Worm (Caenorhabditis elegans) whole organism, L3 larva: Measurements from ENCODE around the gene asp-19.
A peak's percentile ranks its signal among the peaks of the same experiment; 100 is the strongest.

Experiments
- R02D3.7 ChIP-seq: fragments of 150-350 bp; optimal IDR thresholded peaks from 2 replicates; lab custom pipeline; 2014; ENCODE audit warnings: missing biosample characterization, missing genetic modification characterization
- ZK546.5 ChIP-seq: sonication (generic microtip); optimal IDR thresholded peaks from 2 replicates; lab custom pipeline; 2017; ENCODE audit warnings: missing biosample characterization, missing genetic modification characterization
- aly-2 ChIP-seq: fragments of 150-350 bp; optimal IDR thresholded peaks from 2 replicates; lab custom pipeline; 2014; ENCODE audit warnings: missing biosample characterization, missing genetic modification characterization
- ama-1 ChIP-seq: fragments of 150-350 bp; optimal IDR thresholded peaks from 2 replicates; lab custom pipeline; 2018
- ceh-28 ChIP-seq: fragments of 150-350 bp; optimal IDR thresholded peaks from 2 replicates; lab custom pipeline; 2014; ENCODE audit warnings: missing biosample characterization, missing genetic modification reagents, missing genetic modification characterization
- ceh-9 ChIP-seq: sonication (generic microtip); optimal IDR thresholded peaks from 2 replicates; lab custom pipeline; 2018; ENCODE audit warnings: missing biosample characterization, missing genetic modification characterization
- daf-12 ChIP-seq: fragments of 150-350 bp; optimal IDR thresholded peaks from 2 replicates; lab custom pipeline; 2014; ENCODE audit warnings: missing biosample characterization, missing genetic modification reagents, missing genetic modification characterization
- egl-27 ChIP-seq: sonication (generic microtip); optimal IDR thresholded peaks from 4 replicates; lab custom pipeline; 2017; ENCODE audit warnings: missing biosample characterization, missing genetic modification reagents, missing genetic modification characterization
- egl-5 ChIP-seq: fragments of 150-350 bp; optimal IDR thresholded peaks from 2 replicates; lab custom pipeline; 2017; ENCODE audit warnings: missing biosample characterization, missing genetic modification reagents, missing genetic modification characterization, inconsistent platforms
- elt-1 ChIP-seq: fragments of 150-350 bp; optimal IDR thresholded peaks from 2 replicates; lab custom pipeline; 2014; ENCODE audit warnings: missing biosample characterization, missing genetic modification characterization
- elt-2 ChIP-seq: sonication (generic microtip); optimal IDR thresholded peaks from 2 replicates; lab custom pipeline; 2016; ENCODE audit warnings: missing genetic modification reagents, mild to moderate bottlenecking, missing genetic modification characterization, missing compliant biosample characterization
- eor-1 ChIP-seq, 2 experiments: fragments of 150-350 bp; optimal IDR thresholded peaks; 2 replicates each; lab custom pipeline; 2014 to 2018; ENCODE audit warnings: missing biosample characterization in 2 of 2, missing genetic modification characterization in 2 of 2
- fkh-10 ChIP-seq: sonication (generic microtip); optimal IDR thresholded peaks from 2 replicates; lab custom pipeline; 2017; ENCODE audit warnings: missing biosample characterization, missing genetic modification reagents, missing genetic modification characterization
- fkh-2 ChIP-seq: fragments of 150-350 bp; optimal IDR thresholded peaks from 2 replicates; lab custom pipeline; 2014; ENCODE audit warnings: missing biosample characterization, missing genetic modification reagents, missing genetic modification characterization
- hmg-11 ChIP-seq: sonication (generic microtip); optimal IDR thresholded peaks from 2 replicates; lab custom pipeline; 2016; ENCODE audit warnings: missing genetic modification characterization, missing compliant biosample characterization
- jun-1 ChIP-seq: fragments of 150-350 bp; optimal IDR thresholded peaks from 2 replicates; lab custom pipeline; 2014; ENCODE audit warnings: missing biosample characterization, missing genetic modification reagents, missing genetic modification characterization
- lin-39 ChIP-seq: fragments of 150-350 bp; optimal IDR thresholded peaks from 2 replicates; lab custom pipeline; 2018; ENCODE audit warnings: missing biosample characterization, missing genetic modification reagents, missing genetic modification characterization
- lsy-12 ChIP-seq: sonication (generic microtip); optimal IDR thresholded peaks from 2 replicates; lab custom pipeline; 2016; ENCODE audit warnings: mild to moderate bottlenecking, missing genetic modification characterization, missing compliant biosample characterization
- nfya-1 ChIP-seq: sonication (generic microtip); optimal IDR thresholded peaks from 2 replicates; lab custom pipeline; 2017; ENCODE audit warnings: missing genetic modification characterization, mild to moderate bottlenecking, missing compliant biosample characterization, antibody characterized with exemption, moderate library complexity; ENCODE audit not compliant: insufficient read depth
- nhr-11 ChIP-seq: fragments of 150-350 bp; optimal IDR thresholded peaks from 2 replicates; lab custom pipeline; 2014; ENCODE audit warnings: missing biosample characterization, missing genetic modification characterization
- nhr-12 ChIP-seq: fragments of 150-350 bp; optimal IDR thresholded peaks from 2 replicates; lab custom pipeline; 2014; ENCODE audit warnings: missing biosample characterization, missing genetic modification characterization
- nhr-23 ChIP-seq: fragments of 150-350 bp; optimal IDR thresholded peaks from 2 replicates; lab custom pipeline; 2014; ENCODE audit warnings: missing biosample characterization, missing genetic modification reagents, missing genetic modification characterization
- nhr-237 ChIP-seq: fragments of 150-350 bp; optimal IDR thresholded peaks from 2 replicates; lab custom pipeline; 2014; ENCODE audit warnings: missing biosample characterization, missing genetic modification characterization
- nhr-25 ChIP-seq: sonication (generic microtip); optimal IDR thresholded peaks from 2 replicates; lab custom pipeline; 2017; ENCODE audit warnings: missing biosample characterization, missing genetic modification characterization
- nhr-43 ChIP-seq: sonication (generic microtip); optimal IDR thresholded peaks from 2 replicates; lab custom pipeline; 2016; ENCODE audit warnings: mild to moderate bottlenecking, missing genetic modification characterization, missing compliant biosample characterization; ENCODE audit not compliant: poor library complexity, severe bottlenecking
- nhr-67 ChIP-seq: fragments of 150-350 bp; optimal IDR thresholded peaks from 2 replicates; lab custom pipeline; 2014; ENCODE audit warnings: missing biosample characterization, missing genetic modification characterization
- nhr-77 ChIP-seq: fragments of 150-350 bp; optimal IDR thresholded peaks from 2 replicates; lab custom pipeline; 2014; ENCODE audit warnings: missing biosample characterization, missing genetic modification characterization
- pha-4 ChIP-seq: fragments of 150-350 bp; optimal IDR thresholded peaks from 2 replicates; lab custom pipeline; 2014; ENCODE audit warnings: missing biosample characterization, missing genetic modification reagents, missing genetic modification characterization
- pqm-1 ChIP-seq: fragments of 150-350 bp; optimal IDR thresholded peaks from 2 replicates; lab custom pipeline; 2017; ENCODE audit warnings: missing biosample characterization, missing genetic modification characterization, inconsistent platforms
- sea-2 ChIP-seq: fragments of 150-350 bp; sonication (generic microtip); optimal IDR thresholded peaks from 4 replicates; lab custom pipeline; 2014; ENCODE audit warnings: missing biosample characterization, missing genetic modification reagents, missing genetic modification characterization
- skn-1 ChIP-seq: fragments of 150-350 bp; optimal IDR thresholded peaks from 2 replicates; lab custom pipeline; 2014; ENCODE audit warnings: missing biosample characterization, missing genetic modification characterization
- snpc-4 ChIP-seq: fragments of 150-350 bp; optimal IDR thresholded peaks from 2 replicates; lab custom pipeline; 2014; ENCODE audit warnings: missing biosample characterization, missing genetic modification characterization
- unc-62 ChIP-seq: fragments of 150-350 bp; sonication (generic microtip); optimal IDR thresholded peaks from 4 replicates; lab custom pipeline; 2014; ENCODE audit warnings: missing biosample characterization, missing genetic modification reagents, missing genetic modification characterization
- zag-1 ChIP-seq: fragments of 150-350 bp; optimal IDR thresholded peaks from 2 replicates; lab custom pipeline; 2014; ENCODE audit warnings: missing biosample characterization, missing genetic modification characterization
- ztf-4 ChIP-seq: fragments of 150-350 bp; optimal IDR thresholded peaks from 2 replicates; lab custom pipeline; 2014; ENCODE audit warnings: missing biosample characterization, missing genetic modification characterization

Gene asp-19

DNA sequence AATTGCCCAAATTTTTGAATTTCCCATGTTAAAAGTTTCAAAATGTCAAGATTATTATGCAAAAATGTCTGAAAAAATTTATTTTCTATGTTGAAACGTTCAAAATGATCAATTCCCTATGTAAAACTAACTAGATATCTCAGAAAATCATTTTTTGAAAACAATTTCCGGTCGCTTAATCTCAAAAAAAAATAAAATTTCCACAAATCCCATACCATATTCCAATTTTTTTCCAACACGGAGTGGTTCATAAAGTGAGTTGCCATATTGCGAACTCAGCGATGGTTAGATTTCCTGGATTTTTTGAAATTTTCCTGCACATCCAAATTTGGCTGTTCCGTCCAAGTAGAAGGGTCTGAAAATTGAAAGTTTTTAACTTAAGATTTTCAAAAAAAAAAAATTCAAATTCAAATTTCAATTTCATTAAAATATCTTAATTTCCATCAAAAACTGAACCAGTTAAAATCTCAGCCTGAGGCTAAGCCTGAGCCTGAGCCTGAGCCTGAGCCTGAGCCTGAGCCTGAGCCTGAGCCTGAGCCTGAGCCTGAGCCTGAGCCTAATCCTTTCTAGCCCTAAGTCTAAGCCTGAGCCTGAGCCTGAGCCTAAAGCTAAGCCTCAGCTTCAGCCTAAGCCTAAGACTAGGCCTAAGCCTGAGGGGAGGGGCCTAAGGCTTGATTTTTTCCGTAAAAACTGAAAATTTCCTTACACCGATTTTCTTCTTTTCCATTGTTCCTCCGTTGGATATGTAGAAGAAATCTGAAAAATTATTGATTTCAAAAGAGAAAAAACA is 6.5 kb downstream of the asp-19 start:
- TF ChIP-seq lsy-12 (tag; lab: Kevin White, UChicago) (no peak), hmg-11 (peak; percentile 15)

DNA sequence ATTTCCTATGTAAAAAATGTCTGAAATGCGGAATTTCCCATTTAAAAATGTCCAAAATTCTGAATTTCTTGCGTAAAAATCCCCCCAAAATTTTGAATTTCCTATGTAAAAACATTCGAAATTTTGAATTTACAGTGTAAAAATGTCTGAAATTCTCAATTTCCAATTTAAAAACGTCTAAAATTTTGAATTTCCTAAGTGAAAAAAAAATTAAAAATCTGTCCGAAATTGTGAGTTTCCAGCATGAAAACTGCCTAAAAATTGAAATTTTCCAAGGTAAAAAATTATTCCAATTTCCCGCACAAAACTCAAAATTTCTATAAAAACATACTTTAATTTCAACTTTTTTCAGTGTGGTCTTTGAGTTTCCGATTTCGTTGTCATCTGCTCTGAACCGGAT is 7.3 kb downstream of the asp-19 start:
- no peak for TF ChIP-seq ama-1 (lab: Kevin White, UChicago)
- no peak for TF ChIP-seq lin-39
- no peak for TF ChIP-seq zag-1 (tag; lab: Kevin White, UChicago)
- no peak for TF ChIP-seq fkh-2 (tag; lab: Kevin White, UChicago)
- TF ChIP-seq pqm-1 (tag; lab: Kevin White, UChicago) = no peak

DNA sequence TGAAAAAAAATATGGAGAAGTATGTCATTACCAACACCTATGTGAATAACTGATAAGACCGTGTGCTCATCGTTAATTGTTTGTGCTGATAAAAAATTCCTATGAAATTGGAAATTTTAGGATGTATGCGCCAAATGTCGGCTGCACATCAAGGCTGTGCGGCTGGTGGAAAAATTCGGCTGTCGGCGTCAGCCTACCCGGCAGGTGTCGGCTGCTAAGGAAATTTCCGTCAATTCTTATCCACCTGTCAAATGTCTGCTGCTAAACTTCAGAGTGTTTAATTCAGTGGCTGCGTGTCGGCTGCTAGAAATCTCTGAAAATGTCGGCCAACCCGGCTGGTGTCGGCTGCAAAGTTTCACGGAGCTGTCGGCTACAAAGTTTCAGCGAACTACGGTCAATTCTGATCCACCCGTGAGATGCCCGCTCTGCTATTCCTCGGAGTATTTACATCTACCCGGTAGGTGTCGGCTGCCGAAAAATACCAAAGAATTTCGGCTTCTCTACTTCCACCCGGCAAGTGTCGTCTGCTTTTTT is 9.2 kb downstream of the asp-19 start, which contains the start of gene Y17D7C.2:
Y17D7C.2 (minus strand) TSS at position 32 of the 534 bp plus-strand sequence.
- TF ChIP-seq nhr-23 (tag; lab: Kevin White, UChicago) (no peak), elt-1 (tag; lab: Kevin White, UChicago) (no peak), elt-2 (tag; lab: Kevin White, UChicago) (peak; percentile 72), pha-4 (peak; percentile 4), nhr-12 (tag; lab: Kevin White, UChicago) (no peak), ceh-9 (tag; lab: Kevin White, UChicago) (no peak), nhr-25 (tag; lab: Kevin White, UChicago) (no peak)
- TF ChIP-seq, all 47 proteins: peak for 2

DNA sequence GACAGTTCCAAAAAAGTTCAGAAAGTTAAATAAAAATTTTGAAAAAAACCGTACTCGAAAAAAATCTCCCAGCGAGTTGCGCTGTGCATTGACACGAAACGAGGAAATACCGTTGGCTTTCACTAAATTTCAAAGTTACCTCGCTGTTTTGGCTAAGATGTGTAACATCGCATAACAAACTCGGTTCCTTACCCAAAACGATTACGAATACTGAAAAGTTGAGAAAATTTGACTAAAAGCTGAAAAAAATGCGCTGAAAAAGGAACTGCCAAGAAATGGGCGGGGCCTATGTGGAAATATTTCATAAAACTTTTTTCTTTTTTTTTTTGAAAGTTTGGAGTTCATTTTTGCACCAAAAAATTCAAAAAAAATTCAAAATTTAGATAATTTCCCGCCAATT is 9.8 kb downstream of the asp-19 start:
- TF ChIP-seq elt-1 (tag; lab: Kevin White, UChicago) = no peak
- TF ChIP-seq daf-12 (tag; lab: Kevin White, UChicago) = no peak
- TF ChIP-seq nfya-1 (tag; lab: Kevin White, UChicago) = no peak
- no peak for TF ChIP-seq jun-1 (tag; lab: Kevin White, UChicago)
- TF ChIP-seq pqm-1 (tag; lab: Kevin White, UChicago) = no peak
- TF ChIP-seq nhr-67 (tag; lab: Kevin White, UChicago) = no peak
- no peak for TF ChIP-seq lin-39
- no peak for TF ChIP-seq snpc-4 (tag; lab: Kevin White, UChicago)
- TF ChIP-seq nhr-237 = no peak
- TF ChIP-seq unc-62 (GFP tag; lab: Kevin White, UChicago) = no peak
- TF ChIP-seq fkh-10 (GFP tag; lab: Kevin White, UChicago) = no peak
- TF ChIP-seq ceh-28 (tag; lab: Kevin White, UChicago) = no peak
- no peak for TF ChIP-seq sea-2 (GFP tag; lab: Kevin White, UChicago)
- no peak for TF ChIP-seq elt-2 (tag; lab: Kevin White, UChicago)
- TF ChIP-seq lsy-12 (tag; lab: Kevin White, UChicago) = no peak
- TF ChIP-seq skn-1 = no peak
- TF ChIP-seq hmg-11 = no peak
- TF ChIP-seq nhr-43 (tag; lab: Kevin White, UChicago) = no peak
- TF ChIP-seq ztf-4 (tag; lab: Kevin White, UChicago) = no peak
- TF ChIP-seq, all 47 proteins: peak for 0

DNA sequence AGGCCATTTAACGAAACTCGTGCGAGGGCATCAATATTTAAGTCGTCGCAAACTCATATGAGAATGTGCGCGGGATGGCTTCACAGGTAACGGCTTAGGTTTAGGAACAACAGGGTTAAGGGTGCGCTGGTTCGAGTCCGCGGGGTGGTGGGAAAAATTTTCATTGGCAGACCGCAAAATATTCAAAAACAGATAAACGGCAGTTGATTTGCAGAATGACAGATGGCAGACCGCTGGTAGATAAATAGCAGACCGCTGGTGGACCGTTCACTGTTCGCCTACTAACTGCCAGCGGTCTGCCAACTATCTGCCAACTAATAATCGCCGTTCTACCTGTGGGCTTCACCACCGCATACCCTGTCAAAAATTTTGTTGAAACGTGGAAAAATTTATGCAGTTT is 17.1 kb downstream of the asp-19 start:
- TF ChIP-seq nhr-237 (no peak), sea-2 (GFP tag; lab: Kevin White, UChicago) (no peak), fkh-2 (tag; lab: Kevin White, UChicago) (peak; percentile 10), R02D3.7 (tag; lab: Kevin White, UChicago) (no peak), egl-5 (tag; lab: Kevin White, UChicago) (no peak), lsy-12 (tag; lab: Kevin White, UChicago) (no peak), egl-27 (tag; lab: Kevin White, UChicago) (no peak)

DNA sequence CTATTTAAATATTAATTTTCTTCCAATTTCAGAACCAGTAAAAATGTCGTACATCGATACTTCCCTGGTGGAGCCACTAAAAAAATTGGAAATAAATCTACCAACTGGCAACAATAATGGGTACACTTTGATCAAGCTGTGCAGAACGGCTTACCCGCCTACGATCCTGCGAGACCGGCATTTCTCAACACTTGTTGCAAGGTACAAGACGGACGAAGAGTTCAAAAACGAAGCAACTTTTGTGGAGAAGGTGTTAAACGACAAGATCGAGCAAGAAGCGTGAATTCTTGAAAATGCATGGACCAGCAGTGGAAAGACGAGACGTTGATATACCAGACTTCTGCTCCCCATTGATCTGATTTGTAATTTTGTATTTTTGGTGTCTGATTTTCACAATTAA is 17.8 kb downstream of the asp-19 start:
- TF ChIP-seq lsy-12 (tag; lab: Kevin White, UChicago) (no peak), ceh-28 (tag; lab: Kevin White, UChicago) (no peak), ztf-4 (tag; lab: Kevin White, UChicago) (no peak), unc-62 (GFP tag; lab: Kevin White, UChicago) (no peak), elt-2 (tag; lab: Kevin White, UChicago) (no peak), snpc-4 (tag; lab: Kevin White, UChicago) (no peak), ZK546.5 (tag; lab: Kevin White, UChicago) (no peak), R02D3.7 (tag; lab: Kevin White, UChicago) (no peak), nhr-11 (tag; lab: Kevin White, UChicago) (no peak), egl-27 (tag; lab: Kevin White, UChicago) (no peak), sea-2 (GFP tag; lab: Kevin White, UChicago) (no peak), nhr-77 (tag; lab: Kevin White, UChicago) (no peak), pha-4 (no peak), nhr-12 (tag; lab: Kevin White, UChicago) (no peak), eor-1 (tag; optimal IDR thresholded peaks at IDR 0.05; lab: Kevin White, UChicago) (no peak), egl-5 (tag; lab: Kevin White, UChicago) (no peak), aly-2 (no peak)
